Worm (Caenorhabditis elegans) whole organism, L4/young adult: ENCODE results near the gene F57G4.10.
"Not testable (repeated sequence)": the region's sequence is repeated elsewhere in the genome, so short reads cannot be mapped to it uniquely, and the experiment has no call there.

ENCODE experiments used
- W03F9.2 ChIP-seq: fragments of 150-350 bp; optimal IDR thresholded peaks from 2 replicates; lab custom pipeline; 2014; ENCODE audit warnings: missing biosample characterization, missing genetic modification characterization
- him-1 ChIP-seq: sonication (generic microtip); optimal IDR thresholded peaks from 2 replicates; lab custom pipeline; 2016; ENCODE audit warnings: missing genotype, missing genetic modification reagents, missing genetic modification characterization, missing compliant biosample characterization

DNA sequence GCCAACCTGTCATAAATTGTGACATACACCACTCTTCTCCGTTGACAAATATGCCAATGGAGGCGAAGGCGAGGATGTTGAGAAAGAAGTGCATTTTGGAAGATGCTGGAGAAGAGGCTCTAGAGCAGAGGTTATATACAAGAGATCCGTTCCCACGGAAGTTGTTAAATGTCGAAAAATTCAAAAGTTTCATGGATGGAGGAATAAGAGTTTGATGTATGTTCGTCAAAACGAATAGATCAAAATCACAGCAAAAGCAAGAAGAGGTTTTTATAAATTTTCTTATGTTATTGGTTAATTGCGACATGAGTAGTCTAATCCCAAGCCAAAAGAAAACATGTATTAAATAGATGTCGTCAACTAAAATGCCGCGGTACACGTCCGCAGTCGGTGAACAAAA lies 18.2 kb upstream of the F57G4.10 start, which contains the start of gene Y6G8.15:
- not testable (repeated sequence) for TF ChIP-seq him-1, W03F9.2
